Worm (Caenorhabditis elegans) whole organism, dauer: ENCODE results near the gene npr-16.

Source experiments
- unc-62 ChIP-seq: sonication (generic microtip); optimal IDR thresholded peaks from 2 replicates; lab custom pipeline; 2017; ENCODE audit warnings: missing biosample characterization, missing genetic modification reagents, missing genetic modification characterization

Gene npr-16

ce11 chrX:3551173-3551572 is 32.6 kb downstream of the npr-16 start:
- no peak for TF ChIP-seq unc-62

- no peak for TF ChIP-seq unc-62
These were observed 34.4 kb downstream of the npr-16 start for ce11 chrX:3552948-3553347.

ce11 chrX:3553687-3554086 is 35.1 kb downstream of the npr-16 start:
- no peak for TF ChIP-seq unc-62

- no peak for TF ChIP-seq unc-62
These were observed 35.5 kb downstream of the npr-16 start for ce11 chrX:3554117-3554516.

ce11 chrX:3555930-3556329 is 37.3 kb downstream of the npr-16 start:
- TF ChIP-seq unc-62, result no peak

- no peak for TF ChIP-seq unc-62
These were observed 45.3 kb downstream of the npr-16 start, which contains the start of gene vit-4 for ce11 chrX:3563903-3564302. Gene vit-4 (minus strand): TSS chrX:3563965.

- no peak for TF ChIP-seq unc-62
These were observed 48.3 kb downstream of the npr-16 start for ce11 chrX:3566856-3567255.

- no peak for TF ChIP-seq unc-62
These were observed 53.9 kb downstream of the npr-16 start, which contains the start of gene vit-3 for ce11 chrX:3572490-3572889. Gene vit-3 (minus strand): TSS chrX:3572549.

- no peak for TF ChIP-seq unc-62
These were observed 54.9 kb downstream of the npr-16 start, which contains the start of gene T27A10.5 for ce11 chrX:3573482-3573881. Gene T27A10.5 (minus strand): TSS chrX:3573582.

- no peak for TF ChIP-seq unc-62
These were observed 57.6 kb downstream of the npr-16 start, which contains the start of gene ckc-1 for ce11 chrX:3576239-3576638. Gene ckc-1 (plus strand): TSS chrX:3576606.
